Fruit fly (Drosophila melanogaster): Measurements from ENCODE around the gene ppk.

The ppk gene

DNA sequence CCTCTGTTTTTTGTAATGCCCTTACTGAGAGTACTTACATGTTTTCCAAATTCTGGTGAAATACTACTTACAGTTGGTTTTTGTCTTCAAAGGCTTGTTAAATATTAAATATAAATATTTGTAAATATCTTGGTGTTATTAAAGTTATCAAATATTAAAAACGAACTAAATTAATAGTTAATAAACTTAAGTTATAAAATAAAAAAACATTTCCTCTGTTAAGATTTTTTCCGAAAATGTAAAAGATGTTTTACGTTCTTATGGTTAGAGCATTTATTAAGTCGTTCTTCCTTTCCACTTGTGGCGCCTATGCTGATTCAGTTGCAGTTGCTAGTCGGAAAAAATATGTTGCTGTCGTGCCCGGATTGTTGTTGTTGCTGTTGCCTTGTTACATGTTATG is 32.4 kb upstream of the ppk start:
- TF ChIP-seq CG12768 (GFP tag; optimal IDR thresholded peaks at IDR 0.05) (no peak), CG14711 (tag; optimal IDR thresholded peaks at IDR 0.05) (no peak), CG5204 (GFP tag; optimal IDR thresholded peaks at IDR 0.05) (no peak), CG33017 (tag; optimal IDR thresholded peaks at IDR 0.05) (no peak), tj (GFP tag; optimal IDR thresholded peaks at IDR 0.05) (no peak), CG7045 (GFP tag; optimal IDR thresholded peaks at IDR 0.05) (no peak), cnc (optimal IDR thresholded peaks at IDR 0.05) (no peak), bab1 (GFP tag; optimal IDR thresholded peaks at IDR 0.05) (no peak), cic (GFP tag; optimal IDR thresholded peaks at IDR 0.05) (no peak), CG1620 (GFP tag; optimal IDR thresholded peaks at IDR 0.05) (no peak), CG7101 (tag; optimal IDR thresholded peaks at IDR 0.05) (no peak), CG11617 (GFP tag; optimal IDR thresholded peaks at IDR 0.05) (no peak), ovo (GFP tag; optimal IDR thresholded peaks at IDR 0.05) (no peak), Mnt (GFP tag; optimal IDR thresholded peaks at IDR 0.05) (no peak), toe (GFP tag; optimal IDR thresholded peaks at IDR 0.05) (no peak), Hr96 (GFP tag; optimal IDR thresholded peaks at IDR 0.05) (no peak), kay (GFP tag; ENCODE audit: borderline replicate concordance) (no peak), pad (GFP tag; optimal IDR thresholded peaks at IDR 0.05) (no peak), Clk (GFP tag; optimal IDR thresholded peaks at IDR 0.05) (no peak)

DNA sequence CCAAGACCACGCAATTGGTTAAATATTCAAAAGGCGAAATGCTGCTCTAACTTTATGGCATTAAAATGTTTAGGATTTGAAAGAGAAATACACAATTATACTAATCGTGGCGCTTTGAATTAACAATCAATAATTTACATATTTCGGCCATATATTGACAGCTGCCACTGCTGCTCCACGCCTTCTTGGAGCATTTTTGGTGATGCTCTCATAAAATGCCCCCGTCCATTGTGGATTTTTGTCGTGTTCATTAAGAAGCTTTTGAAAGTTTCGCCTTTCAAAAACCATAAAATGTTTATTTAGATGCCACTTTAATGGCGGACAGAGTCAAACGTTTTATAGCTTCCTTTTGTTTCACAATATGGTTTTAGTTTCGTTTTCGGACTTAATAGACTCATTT is 30.1 kb upstream of the ppk start:
- TF ChIP-seq kay (GFP tag; ENCODE audit: borderline replicate concordance) = no peak
- no peak for TF ChIP-seq Hr96 (GFP tag; optimal IDR thresholded peaks at IDR 0.05)
- TF ChIP-seq CG1620 (GFP tag; optimal IDR thresholded peaks at IDR 0.05) = no peak
- no peak for TF ChIP-seq tj (GFP tag; optimal IDR thresholded peaks at IDR 0.05)
- TF ChIP-seq Crg-1 (GFP tag; optimal IDR thresholded peaks at IDR 0.05) = no peak
- TF ChIP-seq CG11617 (GFP tag; optimal IDR thresholded peaks at IDR 0.05) = no peak
- no peak for TF ChIP-seq cic (GFP tag; optimal IDR thresholded peaks at IDR 0.05)
- no peak for TF ChIP-seq CG33017 (tag; optimal IDR thresholded peaks at IDR 0.05)
- TF ChIP-seq CG5204 (GFP tag; optimal IDR thresholded peaks at IDR 0.05) = no peak
- no peak for TF ChIP-seq bab1 (GFP tag; optimal IDR thresholded peaks at IDR 0.05)
- TF ChIP-seq CG7045 (GFP tag; optimal IDR thresholded peaks at IDR 0.05) = no peak
- no peak for TF ChIP-seq toe (GFP tag; optimal IDR thresholded peaks at IDR 0.05)
- TF ChIP-seq CG7101 (tag; optimal IDR thresholded peaks at IDR 0.05) = no peak
- no peak for TF ChIP-seq CG14711 (tag; optimal IDR thresholded peaks at IDR 0.05)
- TF ChIP-seq pad (GFP tag; optimal IDR thresholded peaks at IDR 0.05) = no peak
- TF ChIP-seq Clk (GFP tag; optimal IDR thresholded peaks at IDR 0.05) = no peak
- no peak for TF ChIP-seq Mnt (GFP tag; optimal IDR thresholded peaks at IDR 0.05)
- no peak for TF ChIP-seq ovo (GFP tag; optimal IDR thresholded peaks at IDR 0.05)
- no peak for TF ChIP-seq CG12768 (GFP tag; optimal IDR thresholded peaks at IDR 0.05)
- TF ChIP-seq cnc (optimal IDR thresholded peaks at IDR 0.05) = no peak

- TF ChIP-seq CG7045 (GFP tag; optimal IDR thresholded peaks at IDR 0.05) = no peak
- peak; percentile 53 for TF ChIP-seq pad (GFP tag; optimal IDR thresholded peaks at IDR 0.05)
Measured at dm6 chr2L:14410331-14410730, 29.4 kb upstream of the ppk start.

- TF ChIP-seq CG7045 (GFP tag; optimal IDR thresholded peaks at IDR 0.05) (peak; percentile 14), pad (GFP tag; optimal IDR thresholded peaks at IDR 0.05) (peak; percentile 34), Crg-1 (GFP tag; optimal IDR thresholded peaks at IDR 0.05) (peak; percentile 9), CG12768 (GFP tag; optimal IDR thresholded peaks at IDR 0.05) (peak; percentile 9), kay (GFP tag; ENCODE audit: borderline replicate concordance) (no peak), CG7101 (tag; optimal IDR thresholded peaks at IDR 0.05) (no peak), cic (GFP tag; optimal IDR thresholded peaks at IDR 0.05) (no peak), CG33017 (tag; optimal IDR thresholded peaks at IDR 0.05) (no peak), tj (GFP tag; optimal IDR thresholded peaks at IDR 0.05) (peak; percentile 97), Mnt (GFP tag; optimal IDR thresholded peaks at IDR 0.05) (peak; percentile 41)
Measured at dm6 chr2L:14409428-14409933, 28.5 kb upstream of the ppk start, which contains the start of gene elB. elB (minus strand) TSS chr2L:14409549.

dm6 chr2L:14408383-14409004 is 27.5 kb upstream of the ppk start:
- TF ChIP-seq tj (GFP tag; optimal IDR thresholded peaks at IDR 0.05) (peak; percentile 92), Hr96 (GFP tag; optimal IDR thresholded peaks at IDR 0.05) (no peak), cic (GFP tag; optimal IDR thresholded peaks at IDR 0.05) (peak; percentile 14)

DNA sequence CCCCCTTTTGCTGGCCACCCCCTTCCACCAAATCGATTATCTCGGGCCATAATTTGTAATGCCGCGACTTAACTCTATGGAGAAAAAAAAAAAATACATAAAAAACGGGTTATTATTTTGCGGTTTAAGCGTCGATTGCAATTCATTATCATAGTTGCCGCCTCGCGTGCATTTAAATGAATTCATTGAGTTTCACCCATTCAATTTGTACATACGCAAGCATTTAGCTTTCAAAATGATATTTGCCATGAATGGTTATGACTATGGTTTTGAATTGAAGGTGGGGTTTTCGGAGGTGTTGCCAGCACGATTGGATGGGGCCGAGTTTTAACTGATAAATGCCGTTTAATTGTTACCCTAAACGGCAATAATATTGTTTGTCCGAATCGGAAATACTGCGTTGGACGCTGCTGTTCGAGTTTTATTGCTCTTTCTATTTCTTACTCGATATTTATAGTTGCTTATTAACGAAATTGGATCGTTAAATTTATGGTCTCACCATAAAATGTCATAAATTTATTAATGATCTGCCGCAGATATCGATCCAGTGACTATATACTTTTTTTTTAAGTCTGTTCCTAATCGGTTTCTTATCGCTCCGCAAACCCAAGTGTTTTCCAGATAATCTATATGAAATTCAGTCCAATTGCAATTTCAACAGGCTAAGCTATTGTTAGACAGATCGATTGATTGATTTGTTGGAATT is 23.9 kb upstream of the ppk start:
- TF ChIP-seq kay (GFP tag; ENCODE audit: borderline replicate concordance) (peak; percentile 47), CG1620 (GFP tag; optimal IDR thresholded peaks at IDR 0.05) (no peak), cic (GFP tag; optimal IDR thresholded peaks at IDR 0.05) (no peak), CG7045 (GFP tag; optimal IDR thresholded peaks at IDR 0.05) (peak; percentile 21), CG33017 (tag; optimal IDR thresholded peaks at IDR 0.05) (peak; percentile 39), CG14711 (tag; optimal IDR thresholded peaks at IDR 0.05) (peak; percentile 42), CG12768 (GFP tag; optimal IDR thresholded peaks at IDR 0.05) (peak; percentile 16), Crg-1 (GFP tag; optimal IDR thresholded peaks at IDR 0.05) (no peak), Mnt (GFP tag; optimal IDR thresholded peaks at IDR 0.05) (no peak), Hr96 (GFP tag; optimal IDR thresholded peaks at IDR 0.05) (no peak), cnc (optimal IDR thresholded peaks at IDR 0.05) (no peak), pad (GFP tag; optimal IDR thresholded peaks at IDR 0.05) (no peak), Clk (GFP tag; optimal IDR thresholded peaks at IDR 0.05) (no peak), tj (GFP tag; optimal IDR thresholded peaks at IDR 0.05) (peak; percentile 70), bab1 (GFP tag; optimal IDR thresholded peaks at IDR 0.05) (no peak), ovo (GFP tag; optimal IDR thresholded peaks at IDR 0.05) (peak; percentile 15), CG7101 (tag; optimal IDR thresholded peaks at IDR 0.05) (peak; percentile 29), CG5204 (GFP tag; optimal IDR thresholded peaks at IDR 0.05) (no peak), CG11617 (GFP tag; optimal IDR thresholded peaks at IDR 0.05) (peak; percentile 63), toe (GFP tag; optimal IDR thresholded peaks at IDR 0.05) (no peak)
